Fruit fly (Drosophila melanogaster) whole organism, embryonic: Measurements from ENCODE around the gene Snmp2.

Experiments
- Awh ChIP-seq: fragments of 200-800 bp; sonication (Bioruptor generic); IDR thresholded peaks from 2 replicates; pipeline ENCODE4, ENCODE4 v1.3.6; 2022; ENCODE audit warnings: missing biosample characterization, missing genetic modification characterization
- Blimp-1 ChIP-seq: fragments of 200-800 bp; sonication (Bioruptor generic); optimal IDR thresholded peaks from 3 replicates; lab custom pipeline; 2018; ENCODE audit warnings: missing biosample characterization, missing genetic modification characterization, mild to moderate bottlenecking, moderate library complexity, missing genetic modification reagents
- CG12219 ChIP-seq: fragments of 200-800 bp; sonication (Bioruptor generic); optimal IDR thresholded peaks from 3 replicates; lab custom pipeline; 2018; ENCODE audit warnings: missing biosample characterization, mild to moderate bottlenecking, missing genetic modification characterization
- CG13775 ChIP-seq: fragments of 200-800 bp; sonication (Bioruptor generic); optimal IDR thresholded peaks from 3 replicates; lab custom pipeline; 2017; ENCODE audit warnings: missing biosample characterization, mild to moderate bottlenecking, missing genetic modification characterization
- CG14667 ChIP-seq: fragments of 200-800 bp; sonication (Bioruptor generic); IDR thresholded peaks from 2 replicates; pipeline ENCODE4 v1.3.6; 2022; ENCODE audit warnings: missing biosample characterization, missing genetic modification characterization
- CG14860 ChIP-seq: fragments of 200-800 bp; sonication (Bioruptor generic); IDR thresholded peaks from 3 replicates; pipeline ENCODE4 v1.3.6; 2022; ENCODE audit warnings: missing biosample characterization, missing genetic modification characterization; ENCODE audit not compliant: partially characterized antibody
- CG15011 ChIP-seq: fragments of 200-800 bp; sonication (Bioruptor generic); optimal IDR thresholded peaks from 3 replicates; lab custom pipeline; 2018; ENCODE audit warnings: missing biosample characterization, mild to moderate bottlenecking, missing genetic modification characterization
- CG1602 ChIP-seq: fragments of 200-800 bp; sonication (Bioruptor generic); optimal IDR thresholded peaks from 3 replicates; lab custom pipeline; 2016; ENCODE audit warnings: missing biosample characterization, missing genetic modification characterization
- CG18476 ChIP-seq: fragments of 200-800 bp; sonication (Bioruptor generic); optimal IDR thresholded peaks from 2 replicates; lab custom pipeline; 2016; ENCODE audit warnings: missing biosample characterization, mild to moderate bottlenecking, missing genetic modification characterization
- CG31365 ChIP-seq: fragments of 200-800 bp; sonication (Bioruptor generic); optimal IDR thresholded peaks from 2 replicates; lab custom pipeline; 2018; ENCODE audit warnings: missing biosample characterization, mild to moderate bottlenecking, missing genetic modification characterization
- CG31441 ChIP-seq: fragments of 200-800 bp; sonication (Bioruptor generic); IDR thresholded peaks from 2 replicates; pipeline ENCODE4 v1.3.6; 2022; ENCODE audit warnings: missing biosample characterization, missing genetic modification characterization
- CG32532 ChIP-seq: fragments of 200-800 bp; sonication (Bioruptor generic); IDR thresholded peaks from 2 replicates; pipeline ENCODE4 v1.3.6; 2022; ENCODE audit warnings: missing biosample characterization, missing genetic modification characterization
- CG5245 ChIP-seq: fragments of 200-800 bp; sonication (Bioruptor generic); optimal IDR thresholded peaks from 3 replicates; lab custom pipeline; 2016; ENCODE audit warnings: missing biosample characterization, missing genetic modification characterization
- CG6175 ChIP-seq: fragments of 200-800 bp; sonication (Bioruptor generic); IDR thresholded peaks from 3 replicates; pipeline ENCODE4 v1.3.6; 2022; ENCODE audit warnings: missing biosample characterization, missing genetic modification characterization
- CG7839 ChIP-seq: fragments of 200-800 bp; sonication (Bioruptor generic); optimal IDR thresholded peaks from 3 replicates; lab custom pipeline; 2018; ENCODE audit warnings: missing biosample characterization, mild to moderate bottlenecking, missing genetic modification characterization, moderate library complexity
- CG9215 ChIP-seq: fragments of 200-800 bp; sonication (Bioruptor generic); IDR thresholded peaks from 2 replicates; pipeline ENCODE4 v1.3.6; 2022; ENCODE audit warnings: missing biosample characterization, missing genetic modification characterization
- CG9727 ChIP-seq: fragments of 200-800 bp; sonication (Bioruptor generic); optimal IDR thresholded peaks from 3 replicates; lab custom pipeline; 2017; ENCODE audit warnings: missing biosample characterization, mild to moderate bottlenecking, missing genetic modification characterization
- Dip2 ChIP-seq: fragments of 200-800 bp; sonication (Bioruptor generic); IDR thresholded peaks from 2 replicates; pipeline ENCODE4 v1.3.6; 2022; ENCODE audit warnings: missing biosample characterization, missing genetic modification characterization
- Drgx ChIP-seq: fragments of 200-800 bp; sonication (Bioruptor generic); IDR thresholded peaks from 2 replicates; pipeline ENCODE4 v1.3.6; 2022; ENCODE audit warnings: missing biosample characterization, missing genetic modification characterization
- Lhr ChIP-seq: fragments of 200-800 bp; sonication (Bioruptor generic); optimal IDR thresholded peaks from 3 replicates; lab custom pipeline; 2017; ENCODE audit warnings: mild to moderate bottlenecking, missing biosample characterization, missing genetic modification reagents, missing genetic modification characterization
- Mad ChIP-seq: fragments of 200-800 bp; sonication (Bioruptor generic); optimal IDR thresholded peaks from 2 replicates; lab custom pipeline; 2016; ENCODE audit warnings: missing biosample characterization, missing genetic modification characterization
- Neu2 ChIP-seq: fragments of 200-800 bp; sonication (Bioruptor generic); optimal IDR thresholded peaks from 3 replicates; lab custom pipeline; 2016; ENCODE audit warnings: missing biosample characterization, missing genetic modification characterization, borderline replicate concordance
- Nf-YB ChIP-seq: fragments of 200-800 bp; sonication (Bioruptor generic); optimal IDR thresholded peaks from 3 replicates; lab custom pipeline; 2019; ENCODE audit warnings: missing biosample characterization, mild to moderate bottlenecking, missing genetic modification characterization, moderate library complexity
- Oli ChIP-seq: fragments of 200-800 bp; sonication (Bioruptor generic); optimal IDR thresholded peaks from 2 replicates; lab custom pipeline; 2018; ENCODE audit warnings: missing biosample characterization, mild to moderate bottlenecking, missing genetic modification characterization, moderate library complexity
- Six4 ChIP-seq: fragments of 200-800 bp; sonication (Bioruptor generic); optimal IDR thresholded peaks from 2 replicates; lab custom pipeline; 2016; ENCODE audit warnings: missing biosample characterization, missing genetic modification characterization
- Sox100B ChIP-seq: fragments of 200-800 bp; sonication (Bioruptor generic); optimal IDR thresholded peaks from 3 replicates; lab custom pipeline; 2018; ENCODE audit warnings: missing biosample characterization, mild to moderate bottlenecking, missing genetic modification characterization
- Spps ChIP-seq: fragments of 200-800 bp; sonication (Bioruptor generic); optimal IDR thresholded peaks from 2 replicates; lab custom pipeline; 2018; ENCODE audit warnings: missing biosample characterization, mild to moderate bottlenecking, missing genetic modification characterization
- al ChIP-seq: fragments of 200-800 bp; sonication (Bioruptor generic); IDR thresholded peaks from 2 replicates; pipeline ENCODE4 v1.3.6; 2022; ENCODE audit warnings: missing biosample characterization, missing genetic modification characterization
- br ChIP-seq: fragments of >200 bp; optimal IDR thresholded peaks from 2 replicates; lab custom pipeline; 2017
- bsh ChIP-seq, 2 experiments: fragments of 200-800 bp; sonication (Bioruptor generic); optimal IDR thresholded peaks; 2 replicates each; lab custom pipeline; 2017 to 2018; ENCODE audit warnings: mild to moderate bottlenecking in 2 of 2, missing biosample characterization in 2 of 2, missing genetic modification characterization in 2 of 2, moderate library complexity in 1 of 2
- btn ChIP-seq: fragments of 200-800 bp; sonication (Bioruptor generic); optimal IDR thresholded peaks from 2 replicates; lab custom pipeline; 2016; ENCODE audit warnings: missing biosample characterization, missing genetic modification characterization
- cwo ChIP-seq: fragments of 200-800 bp; sonication (Bioruptor generic); optimal IDR thresholded peaks from 3 replicates; lab custom pipeline; 2017; ENCODE audit warnings: missing biosample characterization, missing genetic modification characterization, mild to moderate bottlenecking, moderate library complexity, missing genetic modification reagents
- da ChIP-seq: fragments of 200-800 bp; sonication (Bioruptor generic); optimal IDR thresholded peaks from 2 replicates; lab custom pipeline; 2016; ENCODE audit warnings: missing biosample characterization, missing genetic modification characterization
- danr ChIP-seq: fragments of 200-800 bp; sonication (Bioruptor generic); IDR thresholded peaks from 2 replicates; pipeline ENCODE4 v1.3.6; 2022; ENCODE audit warnings: missing biosample characterization, missing genetic modification characterization
- dati ChIP-seq: fragments of 200-800 bp; sonication (Bioruptor generic); IDR thresholded peaks from 2 replicates; pipeline ENCODE4 v1.3.6; 2022; ENCODE audit warnings: missing biosample characterization, missing genetic modification characterization
- ems ChIP-seq: fragments of 200-800 bp; sonication (Bioruptor generic); optimal IDR thresholded peaks from 3 replicates; lab custom pipeline; 2016; ENCODE audit warnings: missing biosample characterization, missing genetic modification characterization
- esg ChIP-seq: fragments of 200-800 bp; sonication (Bioruptor generic); conservative IDR thresholded peaks from 2 replicates; pipeline ENCODE4 v1.3.6; 2022; ENCODE audit warnings: missing biosample characterization, missing genetic modification characterization
- exex ChIP-seq: fragments of 200-800 bp; sonication (Bioruptor generic); optimal IDR thresholded peaks from 4 replicates; lab custom pipeline; 2018; ENCODE audit warnings: missing biosample characterization, mild to moderate bottlenecking, missing genetic modification characterization, moderate library complexity
- gt ChIP-seq: fragments of 200-800 bp; sonication (Bioruptor generic); IDR thresholded peaks from 2 replicates; pipeline ENCODE4 v1.3.6; 2022; ENCODE audit warnings: missing biosample characterization, missing genetic modification characterization
- ken ChIP-seq: fragments of 200-800 bp; sonication (Bioruptor generic); IDR thresholded peaks from 3 replicates; pipeline ENCODE4 v1.3.6; 2022; ENCODE audit warnings: missing biosample characterization, missing genetic modification characterization
- lilli ChIP-seq: fragments of 200-800 bp; sonication (Bioruptor generic); optimal IDR thresholded peaks from 3 replicates; lab custom pipeline; 2016; ENCODE audit warnings: missing biosample characterization, missing genetic modification characterization
- phol ChIP-seq: fragments of 200-800 bp; sonication (Bioruptor generic); optimal IDR thresholded peaks from 3 replicates; lab custom pipeline; 2018; ENCODE audit warnings: missing biosample characterization, mild to moderate bottlenecking, missing genetic modification characterization, moderate library complexity
- row ChIP-seq: fragments of 200-800 bp; sonication (Bioruptor generic); IDR thresholded peaks from 3 replicates; pipeline ENCODE4 v1.3.6; 2022; ENCODE audit warnings: missing biosample characterization, missing genetic modification characterization
- slbo ChIP-seq: fragments of 200-800 bp; sonication (Bioruptor generic); IDR thresholded peaks from 2 replicates; pipeline ENCODE4 v1.3.6; 2022; ENCODE audit warnings: missing biosample characterization, missing genetic modification characterization
- sqz ChIP-seq: fragments of 200-800 bp; sonication (Bioruptor generic); optimal IDR thresholded peaks from 3 replicates; lab custom pipeline; 2018; ENCODE audit warnings: missing biosample characterization, mild to moderate bottlenecking, missing genetic modification characterization
- sr ChIP-seq: fragments of 200-800 bp; sonication (Bioruptor generic); IDR thresholded peaks from 3 replicates; pipeline ENCODE4 v1.3.6; 2022; ENCODE audit warnings: missing biosample characterization, missing genetic modification characterization

Gene Snmp2

dm6 chr3L:7718561-7719417, 24.1 kb downstream of the Snmp2 start, which contains the start of gene Mcad (continued):
- peak; percentile 53 for TF ChIP-seq Mad (GFP tag; lab: Kevin White, UChicago)
- peak; percentile 84 for TF ChIP-seq exex
- TF ChIP-seq CG6175 (GFP tag; lab: Robert Waterston, UW) = no peak; the same call in 2 of the 3 replicates
- peak; percentile 94 for TF ChIP-seq esg (GFP tag; lab: Robert Waterston, UW)
- TF ChIP-seq CG31365 (tag; lab: Kevin White, UChicago) = peak; percentile 64
- peak; percentile 83 for TF ChIP-seq CG5245 (GFP tag; lab: Kevin White, UChicago)
- TF ChIP-seq sr (GFP tag; lab: Robert Waterston, UW) = 0 out of 3 replicates have a peak, but pooled peaks have one; percentile 5
- peak; percentile 96 for TF ChIP-seq CG15011
- no peak for TF ChIP-seq Neu2 (GFP tag; lab: Kevin White, UChicago)
- peak; percentile 60 for TF ChIP-seq CG14667 (GFP tag; lab: Robert Waterston, UW)
- peak; percentile 98 for TF ChIP-seq phol (tag; lab: Kevin White, UChicago)
- TF ChIP-seq CG9727 = peak; percentile 90
- peak; percentile 67 for TF ChIP-seq sqz (GFP tag; lab: Kevin White, UChicago)
- TF ChIP-seq lilli (GFP tag; lab: Kevin White, UChicago) = peak; percentile 85
- peak; percentile 97 for TF ChIP-seq Sox100B (GFP tag; lab: Kevin White, UChicago)
- TF ChIP-seq CG9215 = peak; percentile 91
- peak; percentile 84 for TF ChIP-seq CG1602 (GFP tag; lab: Kevin White, UChicago)
- TF ChIP-seq Spps (tag; lab: Kevin White, UChicago) = peak; percentile 68
- peak; percentile 90 for TF ChIP-seq al
- TF ChIP-seq da (GFP tag; lab: Kevin White, UChicago) = no peak
- TF ChIP-seq Oli = peak; percentile 87
- TF ChIP-seq ems (GFP tag; lab: Kevin White, UChicago) = peak; percentile 71
- TF ChIP-seq CG12219 = peak; percentile 71
- TF ChIP-seq CG14860 (GFP tag; lab: Robert Waterston, UW) = no peak
- TF ChIP-seq CG18476 (GFP tag; lab: Kevin White, UChicago) = peak; percentile 87
- TF ChIP-seq slbo (GFP tag; lab: Robert Waterston, UW) = peak; percentile 97
- TF ChIP-seq cwo = peak; percentile 94
- TF ChIP-seq danr (GFP tag; lab: Robert Waterston, UW) = peak; percentile 67
- TF ChIP-seq gt = peak; percentile 64
- peak; percentile 94 for TF ChIP-seq Blimp-1 (GFP tag; lab: Kevin White, UChicago)
- TF ChIP-seq Lhr (GFP tag; lab: Kevin White, UChicago) = peak; percentile 46
- peak; percentile 72 for TF ChIP-seq CG13775 (GFP tag; lab: Kevin White, UChicago)
- TF ChIP-seq row (GFP tag; lab: Robert Waterston, UW) = peak; percentile 98
- TF ChIP-seq CG31441 (GFP tag; lab: Robert Waterston, UW) = peak; percentile 93
- TF ChIP-seq dati (GFP tag; lab: Robert Waterston, UW) = peak; percentile 55; the same call in 1 of the 2 replicates
- TF ChIP-seq Drgx (GFP tag; lab: Robert Waterston, UW) = peak; percentile 90
- peak; percentile 70 to 91 for TF ChIP-seq bsh (GFP tag; optimal IDR thresholded peaks at IDR 0.05; lab: Kevin White, UChicago)
- TF ChIP-seq CG32532 (GFP tag; lab: Robert Waterston, UW) = peak; percentile 85
- TF ChIP-seq Dip2 (GFP tag; lab: Robert Waterston, UW) = peak; percentile 52
- TF ChIP-seq Nf-YB = peak; percentile 63
- TF ChIP-seq ken (GFP tag; lab: Robert Waterston, UW) = peak; percentile 79; the same call in 2 of the 3 replicates
- peak; percentile 61 for TF ChIP-seq Awh (GFP tag; lab: Robert Waterston, UW)
- TF ChIP-seq btn (GFP tag; lab: Kevin White, UChicago) = no peak
- peak; percentile 86 for TF ChIP-seq Six4
- peak; percentile 95 for TF ChIP-seq CG7839 (tag; lab: Kevin White, UChicago)
- no peak for TF ChIP-seq br (lab: Kevin White, UChicago)
- TF ChIP-seq, all 482 proteins: peak for 364
